Fruit fly (Drosophila melanogaster) whole organism, embryonic: ENCODE data around the gene CG32679.

ENCODE experiments used
- Bgb ChIP-seq: fragments of 200-800 bp; sonication (Bioruptor generic); IDR thresholded peaks from 2 replicates; pipeline ENCODE4 v1.3.6; 2022; ENCODE audit warnings: missing biosample characterization, missing genetic modification characterization; ENCODE audit not compliant: partially characterized antibody
- CG10267 ChIP-seq: fragments of 200-800 bp; sonication (Bioruptor generic); optimal IDR thresholded peaks from 2 replicates; lab custom pipeline; 2018; ENCODE audit warnings: missing biosample characterization, mild to moderate bottlenecking, missing genetic modification characterization, moderate library complexity
- CG13775 ChIP-seq: fragments of 200-800 bp; sonication (Bioruptor generic); optimal IDR thresholded peaks from 3 replicates; lab custom pipeline; 2017; ENCODE audit warnings: missing biosample characterization, mild to moderate bottlenecking, missing genetic modification characterization
- CG14710 ChIP-seq: fragments of 200-800 bp; sonication (Bioruptor generic); optimal IDR thresholded peaks from 3 replicates; lab custom pipeline; 2019; ENCODE audit warnings: missing biosample characterization, mild to moderate bottlenecking, missing genetic modification characterization, moderate library complexity
- CG15514 ChIP-seq: fragments of 200-800 bp; sonication (Bioruptor generic); optimal IDR thresholded peaks from 3 replicates; lab custom pipeline; 2017; ENCODE audit warnings: missing biosample characterization, missing genetic modification characterization, mild to moderate bottlenecking, moderate library complexity, missing genetic modification reagents
- CG1602 ChIP-seq: fragments of 200-800 bp; sonication (Bioruptor generic); optimal IDR thresholded peaks from 3 replicates; lab custom pipeline; 2016; ENCODE audit warnings: missing biosample characterization, missing genetic modification characterization
- CG17186 ChIP-seq: fragments of 200-800 bp; sonication (Bioruptor generic); optimal IDR thresholded peaks from 3 replicates; lab custom pipeline; 2017; ENCODE audit warnings: missing biosample characterization, missing genetic modification reagents, missing genetic modification characterization
- CG17829 ChIP-seq: fragments of 200-800 bp; optimal IDR thresholded peaks from 2 replicates; lab custom pipeline; 2019; ENCODE audit warnings: missing biosample characterization, mild to moderate bottlenecking, missing genetic modification characterization, moderate library complexity
- CG2116 ChIP-seq: fragments of 200-800 bp; sonication (Bioruptor generic); optimal IDR thresholded peaks from 3 replicates; lab custom pipeline; 2018; ENCODE audit warnings: missing biosample characterization, mild to moderate bottlenecking, missing genetic modification characterization
- CG30020 ChIP-seq: fragments of 200-800 bp; optimal IDR thresholded peaks from 2 replicates; lab custom pipeline; 2019; ENCODE audit warnings: missing biosample characterization, mild to moderate bottlenecking, missing genetic modification characterization, moderate library complexity
- CG31388 ChIP-seq: fragments of 200-800 bp; sonication (Bioruptor generic); optimal IDR thresholded peaks from 2 replicates; lab custom pipeline; 2016; ENCODE audit warnings: missing biosample characterization, missing genetic modification characterization
- CG32767 ChIP-seq: fragments of 200-800 bp; sonication (Bioruptor generic); IDR thresholded peaks from 2 replicates; pipeline ENCODE4 v1.3.6; 2022; ENCODE audit warnings: missing biosample characterization, missing genetic modification characterization
- CG33213 ChIP-seq: fragments of 200-800 bp; sonication (Bioruptor generic); optimal IDR thresholded peaks from 3 replicates; lab custom pipeline; 2016; ENCODE audit warnings: missing biosample characterization, missing genetic modification characterization
- CG4730 ChIP-seq: fragments of 200-800 bp; sonication (Bioruptor generic); IDR thresholded peaks from 2 replicates; pipeline ENCODE4 v1.3.6; 2022; ENCODE audit warnings: missing biosample characterization, missing genetic modification characterization
- CG6791 ChIP-seq: fragments of 200-800 bp; sonication (Bioruptor generic); IDR thresholded peaks from 3 replicates; pipeline ENCODE4 v1.3.6; 2022; ENCODE audit warnings: missing biosample characterization, missing genetic modification characterization; ENCODE audit not compliant: partially characterized antibody
- CG7963 ChIP-seq: fragments of 200-800 bp; sonication (Bioruptor generic); IDR thresholded peaks from 3 replicates; pipeline ENCODE4 v1.3.6; 2022; ENCODE audit warnings: missing biosample characterization, missing genetic modification characterization; ENCODE audit not compliant: partially characterized antibody
- CG8290 ChIP-seq, 3 experiments: fragments of 200-800 bp; sonication (Bioruptor generic); optimal IDR thresholded peaks; 2 replicates each; lab custom pipeline; 2016 to 2019; ENCODE audit warnings: missing biosample characterization in 3 of 3, missing genetic modification characterization in 3 of 3, mild to moderate bottlenecking in 2 of 3, moderate library complexity in 1 of 3
- CG8359 ChIP-seq: fragments of 200-800 bp; sonication (Bioruptor generic); optimal IDR thresholded peaks from 2 replicates; lab custom pipeline; 2017; ENCODE audit warnings: missing biosample characterization, mild to moderate bottlenecking, missing genetic modification characterization, borderline replicate concordance
- CG8924 ChIP-seq: fragments of 200-800 bp; optimal IDR thresholded peaks from 3 replicates; lab custom pipeline; 2019; ENCODE audit warnings: missing biosample characterization, mild to moderate bottlenecking, missing genetic modification characterization, moderate library complexity
- CG9797 ChIP-seq: fragments of 200-800 bp; sonication (Bioruptor generic); optimal IDR thresholded peaks from 3 replicates; lab custom pipeline; 2018; ENCODE audit warnings: missing biosample characterization, mild to moderate bottlenecking, missing genetic modification characterization
- Deaf1 ChIP-seq: fragments of 200-800 bp; optimal IDR thresholded peaks from 3 replicates; lab custom pipeline; 2019; ENCODE audit warnings: missing biosample characterization, mild to moderate bottlenecking, missing genetic modification characterization, moderate library complexity
- E2f2 ChIP-seq: fragments of 200-800 bp; sonication (Bioruptor generic); IDR thresholded peaks from 2 replicates; pipeline ENCODE4 v1.3.6; 2022; ENCODE audit warnings: missing biosample characterization, missing genetic modification characterization
- HLH4C ChIP-seq: fragments of 200-800 bp; sonication (Bioruptor generic); IDR thresholded peaks from 3 replicates; pipeline ENCODE4 v1.3.6; 2022; ENCODE audit warnings: missing biosample characterization, missing genetic modification characterization; ENCODE audit not compliant: partially characterized antibody
- Hand ChIP-seq: fragments of 200-800 bp; sonication (Bioruptor generic); optimal IDR thresholded peaks from 2 replicates; lab custom pipeline; 2017; ENCODE audit warnings: mild to moderate bottlenecking, missing biosample characterization, missing genetic modification reagents, missing genetic modification characterization
- HmgZ ChIP-seq: fragments of 200-800 bp; sonication (Bioruptor generic); optimal IDR thresholded peaks from 2 replicates; lab custom pipeline; 2018; ENCODE audit warnings: missing biosample characterization, mild to moderate bottlenecking, missing genetic modification characterization
- Hr39 ChIP-seq: fragments of >200 bp; optimal IDR thresholded peaks from 2 replicates; lab custom pipeline; 2017
- Lhr ChIP-seq: fragments of 200-800 bp; sonication (Bioruptor generic); optimal IDR thresholded peaks from 3 replicates; lab custom pipeline; 2017; ENCODE audit warnings: mild to moderate bottlenecking, missing biosample characterization, missing genetic modification reagents, missing genetic modification characterization
- Med ChIP-seq: fragments of 200-800 bp; sonication (Bioruptor generic); peaks from one replicate; lab custom pipeline; 2016; ENCODE audit warnings: missing biosample characterization, missing genetic modification characterization, mild to moderate bottlenecking, inconsistent platforms, moderate library complexity
- Nf-YA ChIP-seq: fragments of 200-800 bp; sonication (Bioruptor generic); IDR thresholded peaks from 2 replicates; pipeline ENCODE4 v1.3.6; 2022; ENCODE audit warnings: missing biosample characterization, missing genetic modification characterization
- Nf-YC ChIP-seq: fragments of 200-800 bp; optimal IDR thresholded peaks from 3 replicates; lab custom pipeline; 2019; ENCODE audit warnings: missing biosample characterization, mild to moderate bottlenecking, missing genetic modification characterization, moderate library complexity
- Sin3A ChIP-seq: fragments of >200 bp; optimal IDR thresholded peaks from 2 replicates; lab custom pipeline; 2018
- TFAM ChIP-seq: fragments of 200-800 bp; sonication (Bioruptor generic); optimal IDR thresholded peaks from 2 replicates; lab custom pipeline; 2017; ENCODE audit warnings: missing biosample characterization, missing genetic modification characterization, inconsistent platforms
- YL-1 ChIP-seq: fragments of 200-800 bp; sonication (Bioruptor generic); optimal IDR thresholded peaks from 3 replicates; lab custom pipeline; 2017; ENCODE audit warnings: missing biosample characterization, mild to moderate bottlenecking, missing genetic modification characterization
- amos ChIP-seq: fragments of 200-800 bp; sonication (Bioruptor generic); IDR thresholded peaks from 2 replicates; pipeline ENCODE4 v1.3.6; 2022; ENCODE audit warnings: missing biosample characterization, missing genetic modification characterization; ENCODE audit not compliant: partially characterized antibody
- bbx ChIP-seq: fragments of 200-800 bp; sonication (Bioruptor generic); IDR thresholded peaks from 2 replicates; pipeline ENCODE4 v1.3.6; 2022; ENCODE audit warnings: missing biosample characterization, missing genetic modification characterization; ENCODE audit not compliant: partially characterized antibody
- cas ChIP-seq: fragments of 200-800 bp; sonication (Bioruptor generic); IDR thresholded peaks from 2 replicates; pipeline ENCODE4 v1.3.6; 2022; ENCODE audit warnings: missing biosample characterization, missing genetic modification characterization
- croc ChIP-seq: fragments of 200-800 bp; sonication (Bioruptor generic); conservative IDR thresholded peaks from 3 replicates; pipeline ENCODE4 v1.3.6; 2022; ENCODE audit warnings: missing biosample characterization, missing genetic modification characterization
- ham ChIP-seq: fragments of 200-800 bp; sonication (Bioruptor generic); IDR thresholded peaks from 2 replicates; pipeline ENCODE4 v1.3.6; 2022; ENCODE audit warnings: missing biosample characterization, missing genetic modification characterization
- her ChIP-seq: fragments of 200-800 bp; sonication (Bioruptor generic); optimal IDR thresholded peaks from 2 replicates; lab custom pipeline; 2016; ENCODE audit warnings: missing biosample characterization, missing genetic modification characterization
- nerfin-2 ChIP-seq: fragments of 200-800 bp; sonication (Bioruptor generic); IDR thresholded peaks from 2 replicates; pipeline ENCODE4 v1.3.6; 2022; ENCODE audit warnings: missing biosample characterization, missing genetic modification characterization; ENCODE audit not compliant: partially characterized antibody
- nmo ChIP-seq: fragments of 200-800 bp; sonication (Bioruptor generic); optimal IDR thresholded peaks from 2 replicates; lab custom pipeline; 2018; ENCODE audit warnings: missing biosample characterization, mild to moderate bottlenecking, missing genetic modification characterization, moderate library complexity
- otp ChIP-seq: fragments of 200-800 bp; sonication (Bioruptor generic); IDR thresholded peaks from 3 replicates; pipeline ENCODE4, ENCODE4 v1.3.6; 2022; ENCODE audit warnings: missing biosample characterization, missing genetic modification characterization
- phol ChIP-seq: fragments of 200-800 bp; sonication (Bioruptor generic); optimal IDR thresholded peaks from 3 replicates; lab custom pipeline; 2018; ENCODE audit warnings: missing biosample characterization, mild to moderate bottlenecking, missing genetic modification characterization, moderate library complexity
- sd ChIP-seq: fragments of 200-800 bp; sonication (Bioruptor generic); optimal IDR thresholded peaks from 3 replicates; lab custom pipeline; 2018; ENCODE audit warnings: missing biosample characterization, mild to moderate bottlenecking, missing genetic modification characterization, moderate library complexity
- sens ChIP-seq: fragments of 200-800 bp; sonication (Bioruptor generic); peaks from one replicate; lab custom pipeline; 2016; ENCODE audit warnings: missing biosample characterization, missing genetic modification characterization
- sisA ChIP-seq: fragments of 200-800 bp; sonication (Bioruptor generic); IDR thresholded peaks from 2 replicates; pipeline ENCODE4 v1.3.6; 2022; ENCODE audit warnings: missing biosample characterization, missing genetic modification characterization
- stc ChIP-seq: fragments of 200-800 bp; sonication (Bioruptor generic); IDR thresholded peaks from 2 replicates; pipeline ENCODE4 v1.3.6; 2022; ENCODE audit warnings: missing biosample characterization, missing genetic modification characterization
- trem ChIP-seq: fragments of 200-800 bp; optimal IDR thresholded peaks from 3 replicates; lab custom pipeline; 2019; ENCODE audit warnings: missing biosample characterization, mild to moderate bottlenecking, missing genetic modification characterization, moderate library complexity
- unc-4 ChIP-seq: fragments of 200-800 bp; sonication (Bioruptor generic); IDR thresholded peaks from 2 replicates; pipeline ENCODE4 v1.3.6; 2022; ENCODE audit warnings: missing biosample characterization, missing genetic modification characterization; ENCODE audit not compliant: partially characterized antibody
- vvl ChIP-seq: fragments of 200-800 bp; sonication (Bioruptor generic); IDR thresholded peaks from 2 replicates; pipeline ENCODE4 v1.3.6; 2022; ENCODE audit warnings: missing biosample characterization, missing genetic modification characterization

Gene CG32679

dm6 chrX:10367801-10368203 is 530 bp upstream of the CG32679 start, which contains the start of gene CG17841:
TSS of gene CG17841 (plus strand) at chrX:10368052.
- TF ChIP-seq stc: no peak
- TF ChIP-seq CG8290 (GFP tag; optimal IDR thresholded peaks at IDR 0.05; lab: Kevin White, UChicago): no peak
- TF ChIP-seq CG8290 (tag; optimal IDR thresholded peaks at IDR 0.05; lab: Kevin White, UChicago): peak; percentile 1 to 11
- TF ChIP-seq CG4730 (GFP tag; lab: Robert Waterston, UW): no peak
- TF ChIP-seq her (GFP tag; lab: Kevin White, UChicago): peak; percentile 44
- peak; percentile 43 for TF ChIP-seq HmgZ (tag; lab: Kevin White, UChicago)
- TF ChIP-seq CG7963 (GFP tag; lab: Robert Waterston, UW): 0 out of 3 replicates have a peak, but pooled peaks have one; percentile 38
- peak; percentile 87 for TF ChIP-seq Sin3A (lab: Kevin White, UChicago)
- peak; percentile 46 for TF ChIP-seq nmo
- no peak for TF ChIP-seq cas
- no peak for TF ChIP-seq ham (GFP tag; lab: Robert Waterston, UW)
- TF ChIP-seq CG8924 (tag; lab: Kevin White, UChicago): no peak
- no peak for TF ChIP-seq Hand (GFP tag; lab: Kevin White, UChicago)
- TF ChIP-seq amos (GFP tag; lab: Robert Waterston, UW): peak; percentile 43; the same call in 1 of the 2 replicates
- TF ChIP-seq phol: peak; percentile 40
- no peak for TF ChIP-seq CG8359
- no peak for TF ChIP-seq CG31388 (GFP tag; lab: Kevin White, UChicago)
- TF ChIP-seq HLH4C (GFP tag; lab: Robert Waterston, UW): peak; percentile 65
- peak; percentile 66 for TF ChIP-seq CG15514 (GFP tag; lab: Kevin White, UChicago)
- TF ChIP-seq CG9797 (GFP tag; lab: Kevin White, UChicago): peak; percentile 80
- peak; percentile 36 for TF ChIP-seq Nf-YC (tag; lab: Kevin White, UChicago)
- TF ChIP-seq sens (GFP tag; lab: Kevin White, UChicago): peak; percentile 84
- peak; percentile 42 for TF ChIP-seq YL-1 (GFP tag; lab: Kevin White, UChicago)
- peak; percentile 2 for TF ChIP-seq sd (tag; lab: Kevin White, UChicago)
- TF ChIP-seq unc-4 (GFP tag; lab: Robert Waterston, UW): peak; percentile 62
- peak; percentile 59 for TF ChIP-seq CG30020 (tag; lab: Kevin White, UChicago)
- peak; percentile 53 for TF ChIP-seq bbx
- no peak for TF ChIP-seq TFAM
- peak; percentile 37; the same call in 1 of the 2 replicates for TF ChIP-seq vvl (GFP tag; lab: Robert Waterston, UW)
- TF ChIP-seq E2f2: peak; percentile 89
- TF ChIP-seq CG10267 (tag; lab: Kevin White, UChicago): peak; percentile 65
- TF ChIP-seq CG13775 (GFP tag; lab: Kevin White, UChicago): peak; percentile 8
- TF ChIP-seq nerfin-2 (GFP tag; lab: Robert Waterston, UW): peak; percentile 44; the same call in 1 of the 2 replicates
- peak; percentile 47; the same call in 1 of the 2 replicates for TF ChIP-seq Bgb (GFP tag; lab: Robert Waterston, UW)
- TF ChIP-seq CG17186 (GFP tag; lab: Kevin White, UChicago): peak; percentile 34
- TF ChIP-seq CG17829 (tag; lab: Kevin White, UChicago): peak; percentile 3
- no peak for TF ChIP-seq CG1602
- peak; percentile 76 for TF ChIP-seq Lhr (GFP tag; lab: Kevin White, UChicago)
- peak; percentile 89 for TF ChIP-seq CG2116 (GFP tag; lab: Kevin White, UChicago)
- TF ChIP-seq CG32767: no peak
- TF ChIP-seq CG6791 (GFP tag; lab: Robert Waterston, UW): peak; percentile 43; the same call in 1 of the 3 replicates
- no peak for TF ChIP-seq croc (GFP tag; lab: Robert Waterston, UW)
- no peak for TF ChIP-seq sisA (GFP tag; lab: Robert Waterston, UW)
- TF ChIP-seq Deaf1 (tag; lab: Kevin White, UChicago): peak; percentile 81
- TF ChIP-seq Med: peak; percentile 74
- peak; percentile 89 for TF ChIP-seq CG14710 (tag; lab: Kevin White, UChicago)
- no peak for TF ChIP-seq Hr39
- TF ChIP-seq trem (tag; lab: Kevin White, UChicago): peak; percentile 74
- no peak for TF ChIP-seq Nf-YA
- peak; percentile 42 for TF ChIP-seq CG33213 (GFP tag; lab: Kevin White, UChicago)
- no peak for TF ChIP-seq otp (GFP tag; lab: Robert Waterston, UW)
